Worm (Caenorhabditis elegans) whole organism, early embryonic: ENCODE measurements around the gene copz-1.

Experiments
- ama-1 ChIP-seq: fragments of 150-350 bp; optimal IDR thresholded peaks from 2 replicates; lab custom pipeline; 2014
- ceh-13 ChIP-seq: fragments of 200-800 bp; sonication (Bioruptor generic); optimal IDR thresholded peaks from 2 replicates; lab custom pipeline; 2018; ENCODE audit warnings: mild to moderate bottlenecking, missing genetic modification characterization, missing compliant biosample characterization
- flt-1 ChIP-seq: fragments of 200-800 bp; sonication (Bioruptor generic); IDR thresholded peaks from 2 replicates; pipeline ENCODE4 v1.3.6; 2022; ENCODE audit warnings: missing genetic modification characterization, missing compliant biosample characterization
- hmbx-1 ChIP-seq: sonication (generic microtip); optimal IDR thresholded peaks from 2 replicates; lab custom pipeline; 2016; ENCODE audit warnings: mild to moderate bottlenecking, missing genetic modification characterization, missing compliant biosample characterization
- hmg-4 ChIP-seq: fragments of 200-800 bp; sonication (Bioruptor generic); optimal IDR thresholded peaks from 2 replicates; lab custom pipeline; 2018; ENCODE audit warnings: mild to moderate bottlenecking, missing genetic modification characterization, missing compliant biosample characterization
- hnd-1 ChIP-seq: sonication (generic microtip); optimal IDR thresholded peaks from 2 replicates; lab custom pipeline; 2016; ENCODE audit warnings: missing genetic modification characterization, missing compliant biosample characterization
- pes-1 ChIP-seq: fragments of 200-800 bp; sonication (Bioruptor generic); IDR thresholded peaks from 2 replicates; pipeline ENCODE4 v1.3.6; 2022; ENCODE audit warnings: missing genetic modification reagents, missing genetic modification characterization, missing compliant biosample characterization
- scrt-1 ChIP-seq: fragments of 200-800 bp; sonication (Bioruptor generic); IDR thresholded peaks from 2 replicates; pipeline ENCODE4 v1.3.6; 2022; ENCODE audit warnings: missing genetic modification characterization, missing compliant biosample characterization
- tbx-11 ChIP-seq: fragments of 200-800 bp; sonication (Bioruptor generic); IDR thresholded peaks from 2 replicates; pipeline ENCODE4 v1.3.6; 2022; ENCODE audit warnings: missing genetic modification characterization, missing compliant biosample characterization
- tbx-37 ChIP-seq: fragments of 200-800 bp; sonication (Bioruptor generic); conservative IDR thresholded peaks from 2 replicates; pipeline ENCODE4 v1.3.6; 2022; ENCODE audit warnings: missing genetic modification reagents, missing genetic modification characterization, missing compliant biosample characterization

DNA sequence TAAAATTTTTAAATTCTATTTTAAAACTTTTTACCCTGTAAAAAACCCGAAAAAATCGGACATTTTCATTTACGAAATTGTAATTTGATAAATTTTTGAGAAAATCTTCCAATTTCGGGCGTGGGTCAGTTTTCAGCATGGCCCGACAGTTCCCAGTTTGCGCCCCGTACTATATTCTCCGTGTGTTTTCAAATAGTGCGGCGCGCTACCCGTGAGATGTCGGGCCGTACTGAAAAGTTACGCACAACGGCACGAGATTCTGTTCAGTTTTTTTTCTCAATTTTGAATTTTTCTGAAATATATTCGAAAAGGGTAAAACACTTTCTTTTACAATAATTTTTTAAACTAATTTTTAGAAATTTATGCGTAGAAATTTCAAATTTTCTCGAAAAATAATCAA lies 25.6 kb upstream of the copz-1 start:
- no peak for TF ChIP-seq ama-1 (lab: Kevin White, UChicago)
- no peak for TF ChIP-seq hmbx-1 (tag; lab: Kevin White, UChicago)
- TF ChIP-seq flt-1 (GFP tag; lab: Robert Waterston, UW): no peak
- TF ChIP-seq tbx-37 (GFP tag; lab: Robert Waterston, UW): no peak
- TF ChIP-seq ceh-13 (GFP tag; lab: Kevin White, UChicago): no peak
- TF ChIP-seq tbx-11 (GFP tag; lab: Robert Waterston, UW): no peak
- no peak for TF ChIP-seq pes-1 (GFP tag; lab: Robert Waterston, UW)
- no peak for TF ChIP-seq hmg-4 (GFP tag; lab: Kevin White, UChicago)
- no peak for TF ChIP-seq scrt-1 (GFP tag; lab: Robert Waterston, UW)
- TF ChIP-seq hnd-1: no peak
